Fruit fly (Drosophila melanogaster) whole organism, wandering third instar larva: ENCODE measurements around the gene CG12499.

Experiments
- CrebA ChIP-seq: fragments of 200-800 bp; sonication (Bioruptor generic); optimal IDR thresholded peaks from 2 replicates; lab custom pipeline; 2016; ENCODE audit warnings: missing biosample characterization, mild to moderate bottlenecking, missing genetic modification characterization, borderline replicate concordance
- Hr83 ChIP-seq: fragments of 200-300 bp; sonication (Bioruptor generic); optimal IDR thresholded peaks from 2 replicates; lab custom pipeline; 2016; ENCODE audit warnings: missing biosample characterization, mild to moderate bottlenecking, missing genetic modification characterization, moderate library complexity; ENCODE audit not compliant: poor library complexity, severe bottlenecking
- Mio ChIP-seq: sonication (Bioruptor generic); optimal IDR thresholded peaks from 2 replicates; lab custom pipeline; 2016; ENCODE audit warnings: missing biosample characterization, missing genetic modification characterization
- OdsH ChIP-seq: fragments of 200-800 bp; sonication (Bioruptor generic); optimal IDR thresholded peaks from 2 replicates; lab custom pipeline; 2016; ENCODE audit warnings: missing biosample characterization, mild to moderate bottlenecking, missing genetic modification characterization
- brk ChIP-seq: fragments of 200-800 bp; sonication (Bioruptor generic); optimal IDR thresholded peaks from 2 replicates; lab custom pipeline; 2016; ENCODE audit warnings: missing biosample characterization, mild to moderate bottlenecking, missing genetic modification characterization
- dl ChIP-seq, 2 experiments: fragments of 175-275, 200-275 bp in 1 of 2; fragments of 200-275 bp in 1 of 2; sonication (Bioruptor generic); optimal IDR thresholded peaks; lab custom pipeline; 2018; ENCODE audit warnings: mild to moderate bottlenecking in 2 of 2, missing biosample characterization in 2 of 2, missing genetic modification characterization in 2 of 2, moderate library complexity in 2 of 2; ENCODE audit not compliant: partially characterized antibody in 2 of 2, insufficient read depth in 1 of 2
- dsf ChIP-seq: sonication (Bioruptor generic); optimal IDR thresholded peaks from 2 replicates; lab custom pipeline; 2016; ENCODE audit warnings: missing biosample characterization, missing genetic modification characterization, borderline replicate concordance
- fru ChIP-seq: fragments of 200-800 bp; sonication (Bioruptor generic); optimal IDR thresholded peaks from 3 replicates; lab custom pipeline; 2016; ENCODE audit warnings: missing biosample characterization, mild to moderate bottlenecking, missing genetic modification characterization
- h ChIP-seq: fragments of 200-800 bp; sonication (Bioruptor generic); optimal IDR thresholded peaks from 3 replicates; lab custom pipeline; 2016; ENCODE audit warnings: missing biosample characterization, mild to moderate bottlenecking, missing genetic modification characterization
- jim ChIP-seq: fragments of 175-275, 200-325 bp; sonication (Bioruptor generic); optimal IDR thresholded peaks from 2 replicates; lab custom pipeline; 2016; ENCODE audit warnings: missing biosample characterization, mild to moderate bottlenecking, missing genetic modification characterization
- sv ChIP-seq: fragments of 200-800 bp; sonication (Bioruptor generic); optimal IDR thresholded peaks from 3 replicates; lab custom pipeline; 2016; ENCODE audit warnings: missing biosample characterization, missing genetic modification characterization
- woc ChIP-seq: sonication (Bioruptor generic); optimal IDR thresholded peaks from 2 replicates; lab custom pipeline; 2016; ENCODE audit warnings: missing biosample characterization, mild to moderate bottlenecking, missing genetic modification characterization

Gene CG12499

DNA sequence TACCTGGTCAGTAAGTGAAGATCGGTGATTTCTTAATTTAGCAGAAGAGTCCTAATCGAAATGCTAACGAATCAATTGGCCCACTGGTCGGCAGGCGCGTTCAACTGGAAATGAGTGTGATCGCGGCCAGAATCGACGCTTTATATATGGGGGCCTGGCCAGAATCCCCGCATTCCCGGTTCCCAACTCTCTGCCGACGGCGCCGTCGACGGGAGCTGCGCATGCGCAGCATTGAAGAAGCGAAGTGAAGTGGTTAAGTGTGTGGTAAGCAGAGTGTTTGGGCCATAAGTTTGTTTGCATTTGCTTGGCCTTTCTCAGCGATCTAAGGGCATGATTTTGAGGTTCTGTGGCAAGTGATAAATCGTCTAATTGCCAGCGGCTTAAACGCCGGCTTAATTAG lies 52.4 kb downstream of the CG12499 start, which contains the start of gene CG13857:
TSS of gene CG13857 (minus strand) at position 101 of the 400 bp plus-strand sequence.
- no peak for TF ChIP-seq CrebA (GFP tag; lab: Kevin White, UChicago)
- no peak for TF ChIP-seq dsf (GFP tag; lab: Kevin White, UChicago)
- TF ChIP-seq Hr83 (GFP tag; lab: Kevin White, UChicago) = no peak
- no peak for TF ChIP-seq fru
- no peak for TF ChIP-seq jim (GFP tag; lab: Kevin White, UChicago)
- TF ChIP-seq OdsH (GFP tag; lab: Kevin White, UChicago) = no peak
- no peak for TF ChIP-seq dl (GFP tag; optimal IDR thresholded peaks at IDR 0.05; lab: Kevin White, UChicago; ENCODE audit: insufficient read depth in 1 of 2, partially characterized antibody in 2 of 2)
- no peak for TF ChIP-seq brk (GFP tag; lab: Kevin White, UChicago)
- no peak for TF ChIP-seq h
- TF ChIP-seq woc (GFP tag; lab: Kevin White, UChicago) = no peak
- no peak for TF ChIP-seq Mio
- no peak for TF ChIP-seq sv
